Fruit fly (Drosophila melanogaster): ENCODE measurements around the gene CG18810.

dm6 chr2L:20604096-20604495 lies 44.6 kb upstream of the CG18810 start, which contains the start of gene CG31677:
- TF ChIP-seq usp (GFP tag; optimal IDR thresholded peaks at IDR 0.05) (no peak), EcR (GFP tag; optimal IDR thresholded peaks at IDR 0.05) (no peak), Dll (optimal IDR thresholded peaks at IDR 0.05) (no peak), CG8478 (optimal IDR thresholded peaks at IDR 0.05) (no peak)
